Fruit fly (Drosophila melanogaster): ENCODE measurements around the gene Zip102B.

Zip102B gene

DNA sequence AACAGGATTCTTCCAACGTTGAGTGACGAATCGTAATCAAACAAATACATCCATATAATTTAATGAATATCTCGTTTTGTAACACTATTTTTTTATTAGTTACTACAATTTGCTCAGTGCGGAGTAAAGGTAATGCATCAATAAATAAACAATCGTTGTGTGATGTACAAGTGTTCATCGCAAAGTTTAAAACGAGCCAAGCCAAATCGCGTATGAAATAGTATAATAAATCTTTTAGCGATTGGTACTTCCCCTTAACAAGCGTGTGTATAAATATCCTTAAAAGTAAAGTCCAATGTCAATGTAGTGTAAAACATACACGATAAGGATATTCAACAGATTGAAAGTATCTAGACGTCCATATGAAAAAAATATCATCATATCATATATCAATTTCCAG lies 1.4 kb upstream of the Zip102B start (continued):
- TF ChIP-seq Sry-δ (GFP tag; optimal IDR thresholded peaks at IDR 0.05): no peak
- no peak for TF ChIP-seq CG16815 (GFP tag; optimal IDR thresholded peaks at IDR 0.05)
- TF ChIP-seq gem (tag; optimal IDR thresholded peaks at IDR 0.05): no peak
- no peak for TF ChIP-seq CG10274 (GFP tag; optimal IDR thresholded peaks at IDR 0.05)
- TF ChIP-seq CG6813 (GFP tag; optimal IDR thresholded peaks at IDR 0.05): no peak
- TF ChIP-seq Hey (tag; optimal IDR thresholded peaks at IDR 0.05): no peak
- TF ChIP-seq Blimp-1 (GFP tag; optimal IDR thresholded peaks at IDR 0.05): no peak
- no peak for TF ChIP-seq CG30431 (GFP tag; optimal IDR thresholded peaks at IDR 0.05)
- no peak for TF ChIP-seq HLH54F (GFP tag; optimal IDR thresholded peaks at IDR 0.05)
- no peak for TF ChIP-seq CG13775 (GFP tag; optimal IDR thresholded peaks at IDR 0.05)
- TF ChIP-seq Nf-YB (GFP tag; optimal IDR thresholded peaks at IDR 0.05): no peak
- no peak for TF ChIP-seq Xbp1 (GFP tag; optimal IDR thresholded peaks at IDR 0.05)
- no peak for TF ChIP-seq mam (GFP tag; optimal IDR thresholded peaks at IDR 0.05)
- no peak for TF ChIP-seq CG14050 (GFP tag; IDR thresholded peaks at IDR 0.05)
- peak in 1 of 2 experiments; percentile 8 for TF ChIP-seq eve (GFP tag; optimal IDR thresholded peaks at IDR 0.05)
- TF ChIP-seq CG10462 (GFP tag; optimal IDR thresholded peaks at IDR 0.05): no peak
- no peak for TF ChIP-seq Ets97D (GFP tag; optimal IDR thresholded peaks at IDR 0.05)
- TF ChIP-seq bsh (GFP tag; optimal IDR thresholded peaks at IDR 0.05): no peak
- no peak for TF ChIP-seq Hr3 (GFP tag; optimal IDR thresholded peaks at IDR 0.05)
- no peak for TF ChIP-seq gfzf (GFP tag; optimal IDR thresholded peaks at IDR 0.05)

DNA sequence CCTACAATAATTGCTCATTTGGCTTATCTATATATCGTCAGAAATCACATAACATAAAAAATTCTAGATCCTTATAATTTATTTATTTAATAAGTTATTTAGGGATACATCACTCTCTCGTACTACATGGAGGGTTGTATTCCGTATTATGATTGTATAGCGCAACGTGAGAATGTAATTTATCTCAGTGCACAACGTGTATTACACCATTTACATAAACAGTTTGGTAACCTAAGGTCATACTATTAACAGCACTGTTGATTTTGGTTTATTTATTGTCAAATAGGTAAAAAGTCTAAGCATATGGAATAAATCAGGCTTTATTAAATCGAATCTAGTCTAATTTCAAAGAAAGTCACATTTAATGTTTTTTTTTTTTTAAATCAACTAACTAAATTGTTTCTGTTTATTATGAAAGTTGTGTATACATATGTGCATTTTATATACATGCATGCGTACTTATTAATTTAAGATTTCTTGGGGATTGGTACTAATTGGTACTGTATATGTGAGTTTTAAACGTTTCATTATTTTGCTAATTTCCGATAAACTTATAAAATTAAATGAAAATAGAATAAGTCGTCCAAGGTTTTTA lies 882 bp upstream of the Zip102B start, which contains the start of gene Rnf11:
Rnf11 (plus strand) TSS at position 252 of the 595 bp plus-strand sequence.
- TF ChIP-seq CG4328 (GFP tag; optimal IDR thresholded peaks at IDR 0.05) (no peak), pnt (GFP tag; optimal IDR thresholded peaks at IDR 0.05) (no peak), chm (GFP tag; IDR thresholded peaks at IDR 0.05) (no peak), sr (GFP tag; IDR thresholded peaks at IDR 0.05) (no peak), dimm (GFP tag; IDR thresholded peaks at IDR 0.05) (no peak), CG9817 (tag; optimal IDR thresholded peaks at IDR 0.05) (no peak), Chrac-16 (GFP tag; optimal IDR thresholded peaks at IDR 0.05) (no peak), CG34224 (GFP tag; IDR thresholded peaks at IDR 0.05; ENCODE audit: partially characterized antibody) (no peak), stwl (tag; optimal IDR thresholded peaks at IDR 0.05) (no peak), CG11560 (tag; IDR thresholded peaks at IDR 0.05) (no peak), Kr (GFP tag; optimal IDR thresholded peaks at IDR 0.05) (no peak), B-H1 (GFP tag; IDR thresholded peaks at IDR 0.05) (no peak), CG30403 (GFP tag; optimal IDR thresholded peaks at IDR 0.05) (no peak), Fer3 (tag; optimal IDR thresholded peaks at IDR 0.05) (no peak), CG6272 (GFP tag; IDR thresholded peaks at IDR 0.05) (no peak), CG1603 (tag; optimal IDR thresholded peaks at IDR 0.05) (peak; percentile 97), Dbx (GFP tag; IDR thresholded peaks at IDR 0.05) (no peak), pita (GFP tag; optimal IDR thresholded peaks at IDR 0.05) (no peak), CG7786 (GFP tag; optimal IDR thresholded peaks at IDR 0.05) (no peak), nerfin-1 (tag; optimal IDR thresholded peaks at IDR 0.05) (no peak), HmgD (GFP tag; optimal IDR thresholded peaks at IDR 0.05) (no peak), Deaf1 (tag; optimal IDR thresholded peaks at IDR 0.05) (no peak), Opbp (GFP tag; IDR thresholded peaks at IDR 0.05; ENCODE audit: partially characterized antibody) (no peak), NC2β (GFP tag; optimal IDR thresholded peaks at IDR 0.05) (no peak), eyg (GFP tag; optimal IDR thresholded peaks at IDR 0.05) (no peak), dpn (GFP tag; optimal IDR thresholded peaks at IDR 0.05) (no peak), Dip2 (GFP tag; IDR thresholded peaks at IDR 0.05) (no peak), MESR4 (GFP tag; optimal IDR thresholded peaks at IDR 0.05) (peak; percentile 20), Nf-YB (GFP tag; optimal IDR thresholded peaks at IDR 0.05) (no peak), CG13624 (GFP tag; optimal IDR thresholded peaks at IDR 0.05) (no peak), CG18599 (GFP tag; optimal IDR thresholded peaks at IDR 0.05) (no peak), CG7987 (GFP tag; optimal IDR thresholded peaks at IDR 0.05) (no peak)

All from whole organism, embryonic.